Worm (Caenorhabditis elegans) whole organism, L4 larva: ENCODE measurements around the gene sek-3.

Source experiments
- F44E2.7 ChIP-seq: fragments of 200-800 bp; sonication (Bioruptor generic); IDR thresholded peaks from 2 replicates; pipeline ENCODE4 v2.1.2; 2022; ENCODE audit warnings: missing genetic modification characterization, missing compliant biosample characterization
- T26A8.4 ChIP-seq: fragments of 200-800 bp; sonication (Bioruptor generic); IDR thresholded peaks from 2 replicates; pipeline ENCODE4 v1.3.6; 2022; ENCODE audit warnings: missing genetic modification characterization, missing compliant biosample characterization
- ZK546.5 ChIP-seq, 2 experiments: sonication (generic microtip); optimal IDR thresholded peaks; 2 replicates each; lab custom pipeline; 2017; ENCODE audit warnings: missing biosample characterization in 2 of 2, missing genetic modification characterization in 2 of 2
- aha-1 ChIP-seq: fragments of 150-350 bp; peaks from one replicate; lab custom pipeline; 2014; ENCODE audit warnings: missing biosample characterization, missing genetic modification characterization
- aly-2 ChIP-seq: sonication (generic microtip); optimal IDR thresholded peaks from 2 replicates; lab custom pipeline; 2018; ENCODE audit warnings: missing biosample characterization, missing genetic modification characterization
- attf-4 ChIP-seq: sonication (generic microtip); optimal IDR thresholded peaks from 3 replicates; lab custom pipeline; 2017; ENCODE audit warnings: missing biosample characterization, missing genetic modification characterization
- ceh-20 ChIP-seq: fragments of 200-800 bp; sonication (Bioruptor generic); IDR thresholded peaks from 2 replicates; pipeline ENCODE4 v1.3.6; 2022; ENCODE audit warnings: missing genetic modification reagents, missing genetic modification characterization, missing compliant biosample characterization
- daf-16 ChIP-seq, 3 experiments: sonication (generic microtip); optimal IDR thresholded peaks; 2 replicates each; lab custom pipeline; 2016 to 2017; ENCODE audit warnings: missing genetic modification characterization in 3 of 3, missing genetic modification reagents in 3 of 3, mild to moderate bottlenecking in 2 of 3, missing compliant biosample characterization in 2 of 3, missing biosample characterization in 1 of 3, moderate library complexity in 1 of 3
- daf-19 ChIP-seq: fragments of 200-800 bp; sonication (Bioruptor generic); conservative IDR thresholded peaks from 2 replicates; pipeline ENCODE4 v1.3.6; 2022; ENCODE audit warnings: missing genetic modification characterization, missing compliant biosample characterization
- daf-8 ChIP-seq: fragments of 200-800 bp; sonication (Bioruptor generic); IDR thresholded peaks from 2 replicates; pipeline ENCODE4 v1.3.6; 2022; ENCODE audit warnings: missing genetic modification characterization, missing compliant biosample characterization
- dmd-6 ChIP-seq: fragments of 200-800 bp; sonication (Bioruptor generic); IDR thresholded peaks from 2 replicates; pipeline ENCODE4 v1.3.6; 2022; ENCODE audit warnings: missing genetic modification reagents, missing genetic modification characterization, missing compliant biosample characterization
- dpl-1 ChIP-seq: fragments of 150-350 bp; optimal IDR thresholded peaks from 2 replicates; lab custom pipeline; 2014; ENCODE audit warnings: missing biosample characterization, missing genetic modification reagents, missing genetic modification characterization
- hif-1 ChIP-seq, 2 experiments: sonication (generic microtip); optimal IDR thresholded peaks; 2 replicates each; lab custom pipeline; 2016 to 2017; ENCODE audit warnings: missing compliant biosample characterization in 2 of 2, missing genetic modification characterization in 2 of 2, missing genetic modification reagents in 2 of 2, missing genotype in 2 of 2, mild to moderate bottlenecking in 1 of 2
- lim-7 ChIP-seq: fragments of 200-800 bp; sonication (Bioruptor generic); IDR thresholded peaks from 2 replicates; pipeline ENCODE4 v1.3.6; 2022; ENCODE audit warnings: missing genetic modification characterization, missing compliant biosample characterization
- lin-39 ChIP-seq: fragments of 150-350 bp; optimal IDR thresholded peaks from 2 replicates; lab custom pipeline; 2014; ENCODE audit warnings: missing biosample characterization, missing genetic modification reagents, missing genetic modification characterization
- lir-3 ChIP-seq: sonication (generic microtip); optimal IDR thresholded peaks from 2 replicates; lab custom pipeline; 2016; ENCODE audit warnings: mild to moderate bottlenecking, missing genetic modification characterization, missing compliant biosample characterization
- madf-5 ChIP-seq, 2 experiments: fragments of 200-800 bp; sonication (Bioruptor generic); IDR thresholded peaks; 2 replicates each; pipeline ENCODE4 v1.3.6; 2022; ENCODE audit warnings: missing compliant biosample characterization in 2 of 2, missing genetic modification characterization in 2 of 2
- mdl-1 ChIP-seq, 2 experiments: fragments of 150-350 bp in 1 of 2; sonication (generic microtip) in 1 of 2; optimal IDR thresholded peaks; 2 replicates each; lab custom pipeline; 2014 to 2017; ENCODE audit warnings: missing biosample characterization in 2 of 2, missing genetic modification characterization in 2 of 2
- mep-1 ChIP-seq: fragments of 150-350 bp; sonication (generic microtip); optimal IDR thresholded peaks from 3 replicates; lab custom pipeline; 2014; ENCODE audit warnings: missing biosample characterization, missing genetic modification characterization
- mes-2 ChIP-seq: sonication (generic microtip); optimal IDR thresholded peaks from 2 replicates; lab custom pipeline; 2016; ENCODE audit warnings: missing genotype, mild to moderate bottlenecking, missing genetic modification characterization, missing compliant biosample characterization; ENCODE audit not compliant: poor library complexity, severe bottlenecking
- nhr-102 ChIP-seq: sonication (generic microtip); optimal IDR thresholded peaks from 2 replicates; lab custom pipeline; 2016; ENCODE audit warnings: mild to moderate bottlenecking, missing genetic modification characterization, moderate library complexity, missing compliant biosample characterization
- nhr-11 ChIP-seq: fragments of 150-350 bp; optimal IDR thresholded peaks from 2 replicates; lab custom pipeline; 2014; ENCODE audit warnings: missing biosample characterization, missing genetic modification characterization
- nhr-111 ChIP-seq: fragments of 200-800 bp; sonication (Bioruptor generic); optimal IDR thresholded peaks from 2 replicates; lab custom pipeline; 2018; ENCODE audit warnings: mild to moderate bottlenecking, missing genetic modification characterization, missing compliant biosample characterization
- nhr-237 ChIP-seq: sonication (generic microtip); optimal IDR thresholded peaks from 2 replicates; lab custom pipeline; 2017; ENCODE audit warnings: missing biosample characterization, missing genetic modification characterization
- nhr-25 ChIP-seq: sonication (generic microtip); optimal IDR thresholded peaks from 2 replicates; lab custom pipeline; 2017; ENCODE audit warnings: missing genetic modification characterization, mild to moderate bottlenecking, missing compliant biosample characterization, antibody characterized with exemption, moderate library complexity, borderline replicate concordance; ENCODE audit not compliant: insufficient read depth
- nhr-28 ChIP-seq: fragments of 150-350 bp; optimal IDR thresholded peaks from 2 replicates; lab custom pipeline; 2014; ENCODE audit warnings: missing biosample characterization, missing genetic modification characterization
- nhr-41 ChIP-seq: fragments of 200-800 bp; sonication (Bioruptor generic); IDR thresholded peaks from 2 replicates; pipeline ENCODE4 v1.3.6; 2022; ENCODE audit warnings: missing genetic modification reagents, missing genetic modification characterization, missing compliant biosample characterization
- nhr-48 ChIP-seq: sonication (generic microtip); optimal IDR thresholded peaks from 2 replicates; lab custom pipeline; 2016; ENCODE audit warnings: mild to moderate bottlenecking, missing genetic modification characterization, missing compliant biosample characterization
- nhr-77 ChIP-seq: fragments of 150-350 bp; optimal IDR thresholded peaks from 2 replicates; lab custom pipeline; 2014; ENCODE audit warnings: missing biosample characterization, missing genetic modification characterization
- pha-4 ChIP-seq, 2 experiments: fragments of 150-350 bp in 1 of 2; fragments of 200-800 bp in 1 of 2; sonication (Bioruptor generic) in 1 of 2; IDR thresholded peaks in 1 of 2; optimal IDR thresholded peaks in 1 of 2; 2 replicates each; pipeline versions ENCODE4 v1.3.6 to Lab custom; 2014 to 2022; ENCODE audit warnings: missing genetic modification characterization in 2 of 2, missing genetic modification reagents in 2 of 2, missing biosample characterization in 1 of 2, missing compliant biosample characterization in 1 of 2
- php-3 ChIP-seq: fragments of 200-800 bp; sonication (Bioruptor generic); IDR thresholded peaks from 2 replicates; pipeline ENCODE4 v1.3.6; 2022; ENCODE audit warnings: missing genetic modification reagents, missing genetic modification characterization, missing compliant biosample characterization
- rbr-2 ChIP-seq: sonication (generic microtip); optimal IDR thresholded peaks from 2 replicates; lab custom pipeline; 2016; ENCODE audit warnings: missing genotype, missing genetic modification characterization, missing compliant biosample characterization
- set-16 ChIP-seq: fragments of 200-800 bp; sonication (Bioruptor generic); IDR thresholded peaks from 2 replicates; pipeline ENCODE4 v1.3.6; 2022; ENCODE audit warnings: missing genetic modification reagents, missing genetic modification characterization, missing compliant biosample characterization
- snpc-1.2 ChIP-seq: fragments of 200-800 bp; sonication (Bioruptor generic); IDR thresholded peaks from 2 replicates; pipeline ENCODE4 v1.3.6; 2022; ENCODE audit warnings: missing genetic modification reagents, missing genetic modification characterization, missing compliant biosample characterization
- spr-1 ChIP-seq: sonication (generic microtip); optimal IDR thresholded peaks from 2 replicates; lab custom pipeline; 2016; ENCODE audit warnings: mild to moderate bottlenecking, missing genetic modification characterization, missing compliant biosample characterization
- tag-97 ChIP-seq: fragments of 200-800 bp; sonication (Bioruptor generic); IDR thresholded peaks from 2 replicates; pipeline ENCODE4 v1.3.6; 2022; ENCODE audit warnings: missing genetic modification characterization, missing compliant biosample characterization
- unc-39 ChIP-seq: sonication (generic microtip); optimal IDR thresholded peaks from 2 replicates; lab custom pipeline; 2017; ENCODE audit warnings: missing biosample characterization, missing genetic modification characterization
- unc-62 ChIP-seq, 3 experiments: fragments of 150-350 bp in 1 of 3; sonication (generic microtip); optimal IDR thresholded peaks in 2 of 3; peaks in 1 of 3; 1 replicate in 1 of 3; 2 replicates in 2 of 3; lab custom pipeline; 2014 to 2017; ENCODE audit warnings: missing biosample characterization in 3 of 3, missing genetic modification characterization in 3 of 3, missing genetic modification reagents in 3 of 3, missing genotype in 1 of 3
- vab-7 ChIP-seq: fragments of 200-800 bp; sonication (Bioruptor generic); IDR thresholded peaks from 2 replicates; pipeline ENCODE4 v1.3.6; 2022; ENCODE audit warnings: missing genetic modification reagents, missing genetic modification characterization, missing compliant biosample characterization
- zfp-2 ChIP-seq: sonication (generic microtip); optimal IDR thresholded peaks from 2 replicates; lab custom pipeline; 2016; ENCODE audit warnings: mild to moderate bottlenecking, missing genetic modification characterization, missing compliant biosample characterization
- zip-2 ChIP-seq: fragments of 150-350 bp; optimal IDR thresholded peaks from 2 replicates; lab custom pipeline; 2014; ENCODE audit warnings: missing biosample characterization, missing genetic modification characterization
- ztf-7 ChIP-seq: fragments of 150-350 bp; optimal IDR thresholded peaks from 2 replicates; lab custom pipeline; 2014; ENCODE audit warnings: missing biosample characterization, missing genetic modification characterization

The sek-3 gene

ce11 chrX:5022682-5023081, 5.0 kb downstream of the sek-3 start (continued):
- TF ChIP-seq nhr-77, result peak; percentile 33
- TF ChIP-seq madf-5 (GFP tag; IDR thresholded peaks at IDR 0.05; lab: Robert Waterston, UW), result peak in 1 of 2 experiments; percentile 87; a peak in 1 of 4 replicates
- peak in 1 of 2 experiments; percentile 36 for TF ChIP-seq hif-1 (tag; optimal IDR thresholded peaks at IDR 0.05; lab: Kevin White, UChicago)
- TF ChIP-seq mes-2, result peak; percentile 86
- TF ChIP-seq daf-16 (GFP tag; optimal IDR thresholded peaks at IDR 0.05; lab: Kevin White, UChicago), result peak in 1 of 2 experiments; percentile 46
- no peak for TF ChIP-seq daf-16 (tag; optimal IDR thresholded peaks at IDR 0.05; lab: Kevin White, UChicago)
- no peak for TF ChIP-seq ZK546.5 (tag; optimal IDR thresholded peaks at IDR 0.05; lab: Kevin White, UChicago)
- peak; percentile 24 for TF ChIP-seq nhr-102 (tag; lab: Kevin White, UChicago)
- no peak for TF ChIP-seq attf-4 (tag; lab: Kevin White, UChicago)
- no peak; the same call in 1 of the 2 replicates for TF ChIP-seq F44E2.7
- TF ChIP-seq unc-39 (tag; lab: Kevin White, UChicago), result no peak
- peak; percentile 87 for TF ChIP-seq lim-7 (GFP tag; lab: Robert Waterston, UW)
- TF ChIP-seq unc-62 (GFP tag; optimal IDR thresholded peaks at IDR 0.05 in 1 of 2; lab: Kevin White, UChicago), result peak in 1 of 2 experiments; percentile 97
- no peak for TF ChIP-seq unc-62 (tag; optimal IDR thresholded peaks at IDR 0.05; lab: Kevin White, UChicago)
- peak; percentile 78 for TF ChIP-seq T26A8.4 (GFP tag; lab: Robert Waterston, UW)
- TF ChIP-seq nhr-48 (tag; lab: Kevin White, UChicago), result peak; percentile 24
- TF ChIP-seq nhr-41 (GFP tag; lab: Robert Waterston, UW), result 0 out of 2 replicates have a peak, but pooled peaks have one; percentile 51
- TF ChIP-seq php-3 (GFP tag; lab: Robert Waterston, UW), result peak; percentile 73; the same call in 1 of the 2 replicates
- peak; percentile 3 for TF ChIP-seq dpl-1 (GFP tag; lab: Kevin White, UChicago)
- TF ChIP-seq daf-19 (GFP tag; lab: Robert Waterston, UW), result peak; percentile 88
- TF ChIP-seq dmd-6, result peak; percentile 65
- TF ChIP-seq snpc-1.2 (GFP tag; lab: Robert Waterston, UW), result peak; percentile 87
- TF ChIP-seq tag-97, result no peak
- TF ChIP-seq rbr-2 (tag; lab: Kevin White, UChicago), result peak; percentile 28
- peak; percentile 83 for TF ChIP-seq pha-4 (GFP tag; IDR thresholded peaks at IDR 0.05; lab: Robert Waterston, UW)
- no peak for TF ChIP-seq pha-4 (tag; optimal IDR thresholded peaks at IDR 0.05; lab: Kevin White, UChicago)
- peak in 1 of 2 experiments; percentile 46 for TF ChIP-seq mdl-1 (tag; optimal IDR thresholded peaks at IDR 0.05; lab: Kevin White, UChicago)
- peak; percentile 56 for TF ChIP-seq nhr-11 (tag; lab: Kevin White, UChicago)
- TF ChIP-seq ztf-7 (tag; lab: Kevin White, UChicago), result peak; percentile 52
- peak; percentile 72; the same call in 1 of the 2 replicates for TF ChIP-seq ceh-20 (GFP tag; lab: Robert Waterston, UW)
- TF ChIP-seq lin-39 (tag; lab: Kevin White, UChicago), result no peak
- peak; percentile 78 for TF ChIP-seq mep-1 (tag; lab: Kevin White, UChicago)
- peak; percentile 67 for TF ChIP-seq zip-2 (tag; lab: Kevin White, UChicago)
- TF ChIP-seq nhr-111, result no peak
- TF ChIP-seq vab-7, result peak; percentile 80
- no peak for TF ChIP-seq nhr-237 (tag; lab: Kevin White, UChicago)
- no peak for TF ChIP-seq aha-1 (tag; lab: Kevin White, UChicago)
- peak; percentile 17 for TF ChIP-seq spr-1 (tag; lab: Kevin White, UChicago)
- no peak for TF ChIP-seq set-16 (GFP tag; lab: Robert Waterston, UW)
- TF ChIP-seq aly-2 (tag; lab: Kevin White, UChicago), result no peak

DNA sequence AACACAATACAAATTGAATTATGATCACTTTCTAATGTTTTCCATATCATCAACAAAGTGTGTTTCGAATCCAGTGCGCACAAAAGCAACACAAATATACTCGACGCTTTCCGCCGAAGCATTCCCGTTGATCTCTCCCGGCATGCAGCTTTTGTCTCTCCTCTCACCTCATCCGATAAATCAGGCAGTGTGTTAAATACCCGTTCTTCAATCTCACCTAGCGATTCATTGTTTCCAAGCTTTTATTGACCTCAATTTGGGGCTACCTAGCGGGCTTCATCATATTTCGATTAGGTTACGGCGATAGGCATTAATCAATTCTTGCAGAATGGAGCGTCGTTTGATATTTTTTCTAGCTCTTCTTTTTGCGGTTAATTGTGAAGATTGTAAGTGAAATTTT, 6.6 kb downstream of the sek-3 start, which contains the start of gene ZC449.1:
TSS of gene ZC449.1 (plus strand) at position 121 of the 400 bp plus-strand sequence.
- TF ChIP-seq nhr-25 (no peak), lir-3 (no peak), unc-62 (GFP tag; optimal IDR thresholded peaks at IDR 0.05 in 1 of 2; lab: Kevin White, UChicago) (peak in 1 of 2 experiments; percentile 17), unc-62 (tag; optimal IDR thresholded peaks at IDR 0.05; lab: Kevin White, UChicago) (no peak), nhr-28 (tag; lab: Kevin White, UChicago) (no peak), zfp-2 (tag; lab: Kevin White, UChicago) (no peak), ZK546.5 (tag; optimal IDR thresholded peaks at IDR 0.05; lab: Kevin White, UChicago) (no peak), daf-8 (GFP tag; lab: Robert Waterston, UW) (no peak)
